Worm (Caenorhabditis elegans) whole organism, L4/young adult: ENCODE results near the gene sri-61.

Experiments used
- W03F9.2 ChIP-seq: fragments of 150-350 bp; optimal IDR thresholded peaks from 2 replicates; lab custom pipeline; 2014; ENCODE audit warnings: missing biosample characterization, missing genetic modification characterization
- him-1 ChIP-seq: sonication (generic microtip); optimal IDR thresholded peaks from 2 replicates; lab custom pipeline; 2016; ENCODE audit warnings: missing genotype, missing genetic modification reagents, missing genetic modification characterization, missing compliant biosample characterization

DNA sequence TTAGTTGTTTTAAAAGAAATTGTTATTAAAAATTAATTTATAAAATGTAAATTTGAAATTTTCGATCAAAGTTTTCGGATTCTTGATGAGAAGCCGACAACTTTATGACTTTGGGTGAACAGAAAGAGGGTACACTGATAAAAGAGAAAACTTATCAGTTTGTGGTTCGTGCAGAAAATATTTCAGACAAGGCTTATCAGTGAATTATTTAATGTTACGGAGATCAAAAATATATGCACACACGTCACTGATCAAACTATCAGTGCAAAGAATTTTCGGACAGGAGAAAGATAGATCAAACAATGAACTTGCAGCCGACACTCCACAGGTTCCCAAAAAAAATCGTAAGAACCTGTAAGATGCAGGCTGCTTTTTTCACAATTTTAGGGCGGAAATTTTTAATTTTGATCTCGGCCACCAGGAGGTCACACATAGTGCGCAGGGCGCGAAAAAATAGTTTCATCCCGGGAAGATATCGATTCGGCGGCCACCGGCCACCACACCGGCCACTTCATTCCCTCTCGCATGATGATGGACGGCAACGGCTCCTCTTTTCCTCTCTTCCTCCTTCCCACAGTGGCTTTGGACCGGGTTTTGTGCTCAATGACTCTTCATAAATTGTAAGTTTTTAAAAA, 22.5 kb downstream of the sri-61 start, which contains the start of gene F22E5.17:
- TF ChIP-seq him-1 (tag; lab: Kevin White, UChicago) = no peak
- no peak for TF ChIP-seq W03F9.2 (tag; lab: Kevin White, UChicago)
